Worm (Caenorhabditis elegans): Measurements from ENCODE around the gene Y66D12A.11.

ce11 chrIII:11567837-11568236, 4.6 kb downstream of the Y66D12A.11 start, which contains the start of gene psme-3:
- TF ChIP-seq ztf-11 (tag; optimal IDR thresholded peaks at IDR 0.05) (no peak), nhr-76 (tag; optimal IDR thresholded peaks at IDR 0.05) (no peak), lin-32 (GFP tag; optimal IDR thresholded peaks at IDR 0.05) (no peak), nhr-237 (tag; optimal IDR thresholded peaks at IDR 0.05) (no peak)
